Worm (Caenorhabditis elegans): ENCODE data around the gene C27A7.5.
A peak's percentile ranks its signal among the peaks of the same experiment; 100 is the strongest.

The C27A7.5 gene

ce11 chrV:12154554-12154953, 7.6 kb downstream of the C27A7.5 start, which contains the start of gene C27A7.9:
Gene C27A7.9, minus strand, starts transcription at chrV:12154654.
- TF ChIP-seq mef-2 (tag; optimal IDR thresholded peaks at IDR 0.05): no peak
- no peak for TF ChIP-seq nhr-11 (tag; optimal IDR thresholded peaks at IDR 0.05)
- no peak for TF ChIP-seq tlp-1 (tag; optimal IDR thresholded peaks at IDR 0.05)
- TF ChIP-seq ets-5 (GFP tag; IDR thresholded peaks at IDR 0.05): no peak
- no peak for TF ChIP-seq sptf-1 (tag; optimal IDR thresholded peaks at IDR 0.05)
- TF ChIP-seq ztf-11 (tag; optimal IDR thresholded peaks at IDR 0.05): no peak
- no peak for TF ChIP-seq skn-1 (tag; optimal IDR thresholded peaks at IDR 0.05)
- no peak for TF ChIP-seq fkh-4 (tag; optimal IDR thresholded peaks at IDR 0.05; ENCODE audit: borderline replicate concordance)
- no peak for TF ChIP-seq fkh-10 (GFP tag; optimal IDR thresholded peaks at IDR 0.05)
- TF ChIP-seq nhr-71 (tag; optimal IDR thresholded peaks at IDR 0.05): no peak
- TF ChIP-seq fkh-8 (tag; optimal IDR thresholded peaks at IDR 0.05): no peak
- TF ChIP-seq nhr-28 (tag; optimal IDR thresholded peaks at IDR 0.05): no peak
- no peak for TF ChIP-seq grh-1 (GFP tag; IDR thresholded peaks at IDR 0.05)
- no peak for TF ChIP-seq lir-3 (tag; optimal IDR thresholded peaks at IDR 0.05; ENCODE audit: poor library complexity)
- TF ChIP-seq nhr-77 (tag; optimal IDR thresholded peaks at IDR 0.05): no peak
- TF ChIP-seq irx-1 (tag; optimal IDR thresholded peaks at IDR 0.05): no peak
- TF ChIP-seq lin-35 (GFP tag; optimal IDR thresholded peaks at IDR 0.05): no peak

- no peak for TF ChIP-seq elt-2 (tag; optimal IDR thresholded peaks at IDR 0.05)
- no peak for TF ChIP-seq lin-15B (tag; optimal IDR thresholded peaks at IDR 0.05)
- TF ChIP-seq ztf-11 (tag; optimal IDR thresholded peaks at IDR 0.05): no peak
- TF ChIP-seq hlh-4 (tag; optimal IDR thresholded peaks at IDR 0.05): no peak
- TF ChIP-seq unc-130 (tag; optimal IDR thresholded peaks at IDR 0.05): no peak
- no peak for TF ChIP-seq tbx-2 (tag; optimal IDR thresholded peaks at IDR 0.05)
- no peak for TF ChIP-seq ceh-90 (tag; optimal IDR thresholded peaks at IDR 0.05)
- no peak for TF ChIP-seq lin-13 (GFP tag; optimal IDR thresholded peaks at IDR 0.05)
- no peak for TF ChIP-seq nhr-77 (tag; optimal IDR thresholded peaks at IDR 0.05)
- TF ChIP-seq ama-1 (optimal IDR thresholded peaks at IDR 0.05): no peak
- no peak for TF ChIP-seq swsn-7 (tag; optimal IDR thresholded peaks at IDR 0.05)
Measured at ce11 chrV:12153784-12154183, 8.3 kb downstream of the C27A7.5 start.

ce11 chrV:12152857-12153256, 9.3 kb downstream of the C27A7.5 start, which contains the start of gene C27A7.8:
Gene C27A7.8, plus strand, starts transcription at chrV:12153157.
- TF ChIP-seq C04F5.9 (tag; optimal IDR thresholded peaks at IDR 0.05): no peak
- peak; percentile 26 for TF ChIP-seq pax-3 (tag; optimal IDR thresholded peaks at IDR 0.05)
- peak; percentile 47 for TF ChIP-seq dsc-1 (tag; optimal IDR thresholded peaks at IDR 0.05)

DNA sequence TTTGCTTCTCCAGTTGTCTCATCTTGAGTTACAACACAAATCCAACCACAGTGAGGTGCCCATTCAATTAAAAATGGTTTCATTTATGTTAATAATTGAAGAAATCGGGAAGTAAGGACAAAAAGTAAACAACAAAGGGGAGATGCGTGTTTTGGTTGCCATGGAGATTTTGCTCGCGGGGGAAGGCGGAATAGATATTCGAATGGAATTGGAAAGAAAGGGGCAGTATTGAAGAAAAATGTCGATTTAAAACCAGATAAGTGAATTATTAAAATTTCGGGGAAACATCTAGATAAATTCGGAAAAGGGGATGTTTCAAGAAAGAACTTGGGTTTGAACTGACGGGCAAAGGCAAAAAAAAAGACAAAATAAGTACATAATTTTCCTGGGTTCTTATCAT, 11.5 kb downstream of the C27A7.5 start, which contains the start of gene che-11:
che-11 (minus strand) TSS at position 101 of the 400 bp plus-strand sequence.
- TF ChIP-seq nhr-12 (tag; optimal IDR thresholded peaks at IDR 0.05): no peak
- TF ChIP-seq ceh-88 (GFP tag; IDR thresholded peaks at IDR 0.05): no peak
- no peak for TF ChIP-seq mdl-1 (tag; optimal IDR thresholded peaks at IDR 0.05)
- no peak for TF ChIP-seq F16B12.6 (tag; optimal IDR thresholded peaks at IDR 0.05)
- TF ChIP-seq ets-5 (GFP tag; IDR thresholded peaks at IDR 0.05): no peak
- no peak for TF ChIP-seq nhr-237 (tag; optimal IDR thresholded peaks at IDR 0.05)
- TF ChIP-seq unc-86 (tag; optimal IDR thresholded peaks at IDR 0.05): no peak
- TF ChIP-seq swsn-7 (tag; optimal IDR thresholded peaks at IDR 0.05): no peak
- TF ChIP-seq mep-1 (tag; optimal IDR thresholded peaks at IDR 0.05): no peak
- TF ChIP-seq lin-35 (GFP tag; optimal IDR thresholded peaks at IDR 0.05): no peak

ce11 chrV:12140625-12141024, 21.5 kb downstream of the C27A7.5 start, which contains the start of gene C27A7.3:
Gene C27A7.3, plus strand, starts transcription at chrV:12140925.
- TF ChIP-seq nhr-76 (tag; optimal IDR thresholded peaks at IDR 0.05) (no peak), efl-1 (optimal IDR thresholded peaks at IDR 0.05) (no peak), efl-1 (GFP tag; optimal IDR thresholded peaks at IDR 0.05 in 1 of 2) (peak in 1 of 2 experiments; percentile 27)
